Worm (Caenorhabditis elegans): ENCODE measurements around the gene F31D5.6.

ce11 chrII:4256541-4257001, 47.1 kb downstream of the F31D5.6 start, which contains the start of gene C16A11.7:
- TF ChIP-seq snpc-4 (tag; optimal IDR thresholded peaks at IDR 0.05) (no peak), pha-4 (tag; optimal IDR thresholded peaks at IDR 0.05) (no peak), tbx-8 (GFP tag; optimal IDR thresholded peaks at IDR 0.05) (no peak)

Data from whole organism, mixed stage, embryonic.